Fruit fly (Drosophila melanogaster) whole organism, embryonic: ENCODE results near the gene Sec8.

ENCODE experiments used
- Atf-2 ChIP-seq: fragments of 200-800 bp; sonication (Bioruptor generic); optimal IDR thresholded peaks from 2 replicates; lab custom pipeline; 2016; ENCODE audit warnings: missing biosample characterization, missing genetic modification characterization
- Atf6 ChIP-seq: fragments of 200-800 bp; sonication (Bioruptor generic); IDR thresholded peaks from 2 replicates; pipeline ENCODE4 v1.3.6; 2022; ENCODE audit warnings: missing biosample characterization, missing genetic modification characterization
- BEAF-32 ChIP-seq: fragments of 200-800 bp; sonication (Bioruptor generic); optimal IDR thresholded peaks from 3 replicates; lab custom pipeline; 2017; ENCODE audit warnings: missing biosample characterization, missing genetic modification characterization, mild to moderate bottlenecking, moderate library complexity, missing genetic modification reagents
- BtbVII ChIP-seq: fragments of 200-800 bp; sonication (Bioruptor generic); optimal IDR thresholded peaks from 3 replicates; lab custom pipeline; 2017; ENCODE audit warnings: missing biosample characterization, mild to moderate bottlenecking, missing genetic modification characterization
- CG10654 ChIP-seq: fragments of 200-800 bp; sonication (Bioruptor generic); optimal IDR thresholded peaks from 2 replicates; lab custom pipeline; 2016; ENCODE audit warnings: missing biosample characterization, missing genetic modification characterization
- CG11504 ChIP-seq: fragments of 200-800 bp; sonication (Bioruptor generic); optimal IDR thresholded peaks from 3 replicates; lab custom pipeline; 2019; ENCODE audit warnings: missing biosample characterization, mild to moderate bottlenecking, missing genetic modification characterization, moderate library complexity
- CG12299 ChIP-seq: fragments of 200-800 bp; sonication (Bioruptor generic); optimal IDR thresholded peaks from 2 replicates; lab custom pipeline; 2018; ENCODE audit warnings: missing biosample characterization, mild to moderate bottlenecking, missing genetic modification characterization
- CG12744 ChIP-seq: fragments of 200-800 bp; sonication (Bioruptor generic); optimal IDR thresholded peaks from 2 replicates; lab custom pipeline; 2016; ENCODE audit warnings: missing biosample characterization, missing genetic modification characterization
- CG13287 ChIP-seq: fragments of 200-800 bp; sonication (Bioruptor generic); IDR thresholded peaks from 2 replicates; pipeline ENCODE4 v1.3.6; 2022; ENCODE audit warnings: missing biosample characterization, missing genetic modification characterization; ENCODE audit not compliant: partially characterized antibody
- CG14710 ChIP-seq: fragments of 200-800 bp; sonication (Bioruptor generic); optimal IDR thresholded peaks from 3 replicates; lab custom pipeline; 2019; ENCODE audit warnings: missing biosample characterization, mild to moderate bottlenecking, missing genetic modification characterization, moderate library complexity
- CG1603 ChIP-seq: fragments of 200-800 bp; sonication (Bioruptor generic); optimal IDR thresholded peaks from 2 replicates; lab custom pipeline; 2019; ENCODE audit warnings: missing biosample characterization, mild to moderate bottlenecking, missing genetic modification characterization, moderate library complexity
- CG17912 ChIP-seq: fragments of 200-800 bp; sonication (Bioruptor generic); optimal IDR thresholded peaks from 2 replicates; lab custom pipeline; 2018; ENCODE audit warnings: missing biosample characterization, mild to moderate bottlenecking, missing genetic modification characterization
- CG1792 ChIP-seq: fragments of 200-800 bp; sonication (Bioruptor generic); optimal IDR thresholded peaks from 2 replicates; lab custom pipeline; 2016; ENCODE audit warnings: missing biosample characterization, missing genetic modification characterization
- CG2116 ChIP-seq: fragments of 200-800 bp; sonication (Bioruptor generic); optimal IDR thresholded peaks from 3 replicates; lab custom pipeline; 2018; ENCODE audit warnings: missing biosample characterization, mild to moderate bottlenecking, missing genetic modification characterization
- CG2129 ChIP-seq: fragments of 200-800 bp; sonication (Bioruptor generic); IDR thresholded peaks from 2 replicates; pipeline ENCODE4 v1.3.6; 2022; ENCODE audit warnings: missing biosample characterization, missing genetic modification characterization; ENCODE audit not compliant: partially characterized antibody
- CG3065 ChIP-seq: fragments of 200-800 bp; sonication (Bioruptor generic); optimal IDR thresholded peaks from 2 replicates; lab custom pipeline; 2016; ENCODE audit warnings: missing biosample characterization, missing genetic modification characterization
- CG33213 ChIP-seq: fragments of 200-800 bp; sonication (Bioruptor generic); optimal IDR thresholded peaks from 3 replicates; lab custom pipeline; 2016; ENCODE audit warnings: missing biosample characterization, missing genetic modification characterization
- CG3407 ChIP-seq: fragments of 200-800 bp; sonication (Bioruptor generic); optimal IDR thresholded peaks from 2 replicates; lab custom pipeline; 2018; ENCODE audit warnings: missing biosample characterization, mild to moderate bottlenecking, missing genetic modification characterization
- CG4360 ChIP-seq: fragments of 200-800 bp; sonication (Bioruptor generic); IDR thresholded peaks from 2 replicates; pipeline ENCODE4 v1.3.6; 2022; ENCODE audit warnings: missing biosample characterization, missing genetic modification characterization
- CG43689 ChIP-seq: fragments of 200-800 bp; sonication (Bioruptor generic); IDR thresholded peaks from 2 replicates; pipeline ENCODE4 v1.3.6; 2022; ENCODE audit warnings: missing biosample characterization, missing genetic modification characterization
- CG5245 ChIP-seq: fragments of 200-800 bp; sonication (Bioruptor generic); optimal IDR thresholded peaks from 3 replicates; lab custom pipeline; 2016; ENCODE audit warnings: missing biosample characterization, missing genetic modification characterization
- CG6689 ChIP-seq: fragments of 200-800 bp; sonication (Bioruptor generic); IDR thresholded peaks from 2 replicates; pipeline ENCODE4 v1.3.6; 2022; ENCODE audit warnings: missing biosample characterization, missing genetic modification characterization
- CG7357 ChIP-seq: fragments of 200-800 bp; sonication (Bioruptor generic); IDR thresholded peaks from 3 replicates; pipeline ENCODE4 v1.3.6; 2022; ENCODE audit warnings: missing biosample characterization, missing genetic modification characterization
- CG7839 ChIP-seq: fragments of 200-800 bp; sonication (Bioruptor generic); optimal IDR thresholded peaks from 3 replicates; lab custom pipeline; 2018; ENCODE audit warnings: missing biosample characterization, mild to moderate bottlenecking, missing genetic modification characterization, moderate library complexity
- CG8478 ChIP-seq: fragments of >200 bp; optimal IDR thresholded peaks from 2 replicates; lab custom pipeline; 2018
- CG9797 ChIP-seq: fragments of 200-800 bp; sonication (Bioruptor generic); optimal IDR thresholded peaks from 3 replicates; lab custom pipeline; 2018; ENCODE audit warnings: missing biosample characterization, mild to moderate bottlenecking, missing genetic modification characterization
- CHES-1-like ChIP-seq: fragments of 200-800 bp; sonication (Bioruptor generic); optimal IDR thresholded peaks from 2 replicates; lab custom pipeline; 2016; ENCODE audit warnings: missing biosample characterization, missing genetic modification characterization
- Dad ChIP-seq: fragments of 200-800 bp; sonication (Bioruptor generic); optimal IDR thresholded peaks from 3 replicates; lab custom pipeline; 2016; ENCODE audit warnings: missing biosample characterization, missing genetic modification characterization
- Dll ChIP-seq: fragments of 200-800 bp; sonication (Bioruptor generic); IDR thresholded peaks from 4 replicates; pipeline ENCODE4 v1.3.6; 2022; ENCODE audit warnings: missing biosample characterization, missing genetic modification characterization; ENCODE audit not compliant: partially characterized antibody
- Dp ChIP-seq: fragments of 200-800 bp; sonication (Bioruptor generic); optimal IDR thresholded peaks from 2 replicates; lab custom pipeline; 2018; ENCODE audit warnings: missing biosample characterization, mild to moderate bottlenecking, missing genetic modification characterization, moderate library complexity
- Hmr ChIP-seq: fragments of 200-800 bp; sonication (Bioruptor generic); optimal IDR thresholded peaks from 3 replicates; lab custom pipeline; 2017; ENCODE audit warnings: mild to moderate bottlenecking, missing biosample characterization, missing genetic modification reagents, missing genetic modification characterization
- Lhr ChIP-seq: fragments of 200-800 bp; sonication (Bioruptor generic); optimal IDR thresholded peaks from 3 replicates; lab custom pipeline; 2017; ENCODE audit warnings: mild to moderate bottlenecking, missing biosample characterization, missing genetic modification reagents, missing genetic modification characterization
- Spps ChIP-seq: fragments of 200-800 bp; sonication (Bioruptor generic); optimal IDR thresholded peaks from 2 replicates; lab custom pipeline; 2018; ENCODE audit warnings: missing biosample characterization, mild to moderate bottlenecking, missing genetic modification characterization
- Tbp ChIP-seq: fragments of >200 bp; optimal IDR thresholded peaks from 2 replicates; lab custom pipeline; 2018; ENCODE audit warnings: missing biosample characterization, missing genetic modification characterization
- ap ChIP-seq: fragments of 200-800 bp; sonication (Bioruptor generic); IDR thresholded peaks from 2 replicates; pipeline ENCODE4 v1.3.6; 2022; ENCODE audit warnings: missing biosample characterization, missing genetic modification characterization
- br ChIP-seq: fragments of >200 bp; optimal IDR thresholded peaks from 2 replicates; lab custom pipeline; 2017
- cad ChIP-seq: fragments of >200 bp; optimal IDR thresholded peaks from 2 replicates; lab custom pipeline; 2017; ENCODE audit warnings: missing biosample characterization, missing genetic modification characterization
- crol ChIP-seq: fragments of 200-800 bp; sonication (Bioruptor generic); IDR thresholded peaks from 2 replicates; pipeline ENCODE4 v1.3.6; 2022; ENCODE audit warnings: missing biosample characterization, missing genetic modification characterization
- en ChIP-seq: fragments of 200-800 bp; sonication (Bioruptor generic); optimal IDR thresholded peaks from 2 replicates; lab custom pipeline; 2016; ENCODE audit warnings: missing biosample characterization, missing genetic modification characterization
- gsb-n ChIP-seq: fragments of 200-800 bp; sonication (Bioruptor generic); optimal IDR thresholded peaks from 3 replicates; lab custom pipeline; 2018; ENCODE audit warnings: missing biosample characterization, mild to moderate bottlenecking, missing genetic modification characterization
- hbn ChIP-seq: fragments of 200-800 bp; sonication (Bioruptor generic); IDR thresholded peaks from 2 replicates; pipeline ENCODE4 v1.3.6; 2022; ENCODE audit warnings: missing biosample characterization, missing genetic modification characterization; ENCODE audit not compliant: partially characterized antibody
- lilli ChIP-seq: fragments of 200-800 bp; sonication (Bioruptor generic); optimal IDR thresholded peaks from 3 replicates; lab custom pipeline; 2016; ENCODE audit warnings: missing biosample characterization, missing genetic modification characterization
- luna ChIP-seq: fragments of 200-800 bp; sonication (Bioruptor generic); optimal IDR thresholded peaks from 2 replicates; lab custom pipeline; 2016; ENCODE audit warnings: missing biosample characterization, missing genetic modification characterization
- mam ChIP-seq: fragments of 200-800 bp; sonication (Bioruptor generic); optimal IDR thresholded peaks from 3 replicates; lab custom pipeline; 2016; ENCODE audit warnings: missing biosample characterization, missing genetic modification characterization
- org-1 ChIP-seq: fragments of 200-800 bp; sonication (Bioruptor generic); optimal IDR thresholded peaks from 2 replicates; lab custom pipeline; 2017; ENCODE audit warnings: missing biosample characterization, missing genetic modification characterization
- phol ChIP-seq: fragments of 200-800 bp; sonication (Bioruptor generic); optimal IDR thresholded peaks from 3 replicates; lab custom pipeline; 2018; ENCODE audit warnings: missing biosample characterization, mild to moderate bottlenecking, missing genetic modification characterization, moderate library complexity
- pita ChIP-seq: fragments of 200-800 bp; sonication (Bioruptor generic); optimal IDR thresholded peaks from 2 replicates; lab custom pipeline; 2017; ENCODE audit warnings: missing biosample characterization, mild to moderate bottlenecking, missing genetic modification characterization
- repo ChIP-seq: fragments of 200-800 bp; sonication (Bioruptor generic); optimal IDR thresholded peaks from 2 replicates; lab custom pipeline; 2016; ENCODE audit warnings: missing biosample characterization, missing genetic modification characterization
- scrt ChIP-seq: fragments of 200-800 bp; sonication (Bioruptor generic); optimal IDR thresholded peaks from 2 replicates; lab custom pipeline; 2018; ENCODE audit warnings: missing biosample characterization, mild to moderate bottlenecking, missing genetic modification characterization, moderate library complexity
- tna ChIP-seq: fragments of 200-800 bp; sonication (Bioruptor generic); IDR thresholded peaks from 2 replicates; pipeline ENCODE4 v1.3.6; 2022; ENCODE audit warnings: missing biosample characterization, missing genetic modification characterization; ENCODE audit not compliant: partially characterized antibody
- tup ChIP-seq: fragments of 200-800 bp; sonication (Bioruptor generic); optimal IDR thresholded peaks from 2 replicates; lab custom pipeline; 2016; ENCODE audit warnings: missing biosample characterization, mild to moderate bottlenecking, missing genetic modification characterization, moderate library complexity
- unc-4 ChIP-seq: fragments of 200-800 bp; sonication (Bioruptor generic); IDR thresholded peaks from 2 replicates; pipeline ENCODE4 v1.3.6; 2022; ENCODE audit warnings: missing biosample characterization, missing genetic modification characterization; ENCODE audit not compliant: partially characterized antibody

Sec8 gene

DNA sequence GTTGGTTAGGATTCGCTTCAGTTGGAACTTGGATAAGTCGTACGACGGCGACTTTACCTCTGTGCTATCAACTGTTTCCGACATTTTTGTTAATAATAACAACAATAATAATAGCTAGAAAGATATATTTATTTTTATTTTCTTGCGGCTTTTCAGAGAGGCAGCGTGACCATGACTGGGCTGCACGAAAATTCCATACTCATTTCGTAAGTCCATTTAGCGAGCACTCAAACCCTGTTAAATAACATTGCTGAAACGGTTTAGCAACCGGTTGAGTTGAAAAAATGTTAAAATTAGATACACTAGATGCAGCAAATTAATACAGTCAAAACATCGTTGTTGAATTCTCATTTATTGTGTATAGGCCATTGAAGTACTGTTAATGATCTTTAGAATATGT is 4.2 kb downstream of the Sec8 start, which contains the start of gene Dcps (continued):
- TF ChIP-seq CG6689 (no peak), CG2129 (GFP tag; lab: Robert Waterston, UW) (no peak), pita (GFP tag; lab: Kevin White, UChicago) (peak; percentile 58), unc-4 (GFP tag; lab: Robert Waterston, UW) (peak; percentile 19; the same call in 1 of the 2 replicates), CG3407 (GFP tag; lab: Kevin White, UChicago) (no peak), Dll (no peak), CG8478 (lab: Kevin White, UChicago) (no peak), Dp (peak; percentile 57), scrt (GFP tag; lab: Kevin White, UChicago) (no peak), CG1603 (peak; percentile 34), BEAF-32 (peak; percentile 33), CG13287 (GFP tag; lab: Robert Waterston, UW) (peak; percentile 47), CG1792 (no peak), CG7357 (GFP tag; lab: Robert Waterston, UW) (no peak), lilli (GFP tag; lab: Kevin White, UChicago) (no peak), Spps (no peak), CG11504 (tag; lab: Kevin White, UChicago) (no peak), CG14710 (tag; lab: Kevin White, UChicago) (peak; percentile 30), CG33213 (GFP tag; lab: Kevin White, UChicago) (no peak), CG4360 (GFP tag; lab: Robert Waterston, UW) (no peak), CG7839 (no peak), CHES-1-like (GFP tag; lab: Kevin White, UChicago) (no peak), hbn (no peak), Atf-2 (GFP tag; lab: Kevin White, UChicago) (no peak), luna (GFP tag; lab: Kevin White, UChicago) (no peak), Hmr (GFP tag; lab: Kevin White, UChicago) (no peak), BtbVII (no peak), CG3065 (GFP tag; lab: Kevin White, UChicago) (no peak), Tbp (GFP tag; lab: Kevin White, UChicago) (no peak), tna (GFP tag; lab: Robert Waterston, UW) (no peak), CG5245 (no peak), CG43689 (GFP tag; lab: Robert Waterston, UW) (no peak), gsb-n (tag; lab: Kevin White, UChicago) (peak; percentile 61), crol (no peak), CG9797 (GFP tag; lab: Kevin White, UChicago) (peak; percentile 64), CG10654 (no peak), CG17912 (no peak), en (no peak), CG12299 (tag; lab: Kevin White, UChicago) (no peak), org-1 (GFP tag; lab: Kevin White, UChicago) (no peak), Atf6 (GFP tag; lab: Robert Waterston, UW) (no peak), phol (tag; lab: Kevin White, UChicago) (peak; percentile 16), ap (GFP tag; lab: Robert Waterston, UW) (no peak), mam (GFP tag; lab: Kevin White, UChicago) (no peak), Lhr (GFP tag; lab: Kevin White, UChicago) (peak; percentile 25), CG2116 (GFP tag; lab: Kevin White, UChicago) (no peak), tup (GFP tag; lab: Kevin White, UChicago) (no peak), cad (no peak), Dad (GFP tag; lab: Kevin White, UChicago) (no peak), CG12744 (GFP tag; lab: Kevin White, UChicago) (no peak), br (lab: Kevin White, UChicago) (no peak), repo (GFP tag; lab: Kevin White, UChicago) (no peak)
